Fruit fly (Drosophila melanogaster) Kc167 (cell line): ENCODE measurements around the gene CG43897.

ENCODE experiments used
- Myc ChIP-seq: fragments of >200 bp; optimal IDR thresholded peaks from 2 replicates; lab custom pipeline; 2017; ENCODE audit warnings: missing external identifiers
- Sin3A ChIP-seq: fragments of >200 bp; optimal IDR thresholded peaks from 2 replicates; lab custom pipeline; 2018; ENCODE audit warnings: missing external identifiers
- h ChIP-seq: fragments of >200 bp; optimal IDR thresholded peaks from 3 replicates; lab custom pipeline; 2018; ENCODE audit warnings: missing external identifiers
- insv ChIP-seq: fragments of >200 bp; optimal IDR thresholded peaks from 3 replicates; lab custom pipeline; 2018; ENCODE audit warnings: missing external identifiers
- psq ChIP-seq: fragments of >200 bp; optimal IDR thresholded peaks from 2 replicates; lab custom pipeline; 2017; ENCODE audit warnings: missing external identifiers
- ttk ChIP-seq: sonication (Bioruptor generic); optimal IDR thresholded peaks from 2 replicates; lab custom pipeline; 2017; ENCODE audit warnings: missing external identifiers

dm6 chr3L:9850114-9850513 lies 36.5 kb downstream of the CG43897 start:
- no peak for TF ChIP-seq psq (lab: Kevin White, UChicago)
- no peak for TF ChIP-seq h (lab: Kevin White, UChicago)
- TF ChIP-seq insv = no peak
- no peak for TF ChIP-seq Myc (lab: Kevin White, UChicago)
- TF ChIP-seq Sin3A (lab: Kevin White, UChicago) = no peak
- no peak for TF ChIP-seq ttk (lab: Kevin White, UChicago)
